Fruit fly (Drosophila melanogaster) whole organism: ENCODE data around the gene CG1571.

Source experiments
- CG8478 ChIP-seq: fragments of >200 bp; optimal IDR thresholded peaks from 2 replicates; lab custom pipeline; 2018; ENCODE audit warnings: inconsistent platforms
- Dll ChIP-seq: fragments of >200 bp; optimal IDR thresholded peaks from 2 replicates; lab custom pipeline; 2017
- EcR ChIP-seq, 2 experiments: fragments of >200 bp; optimal IDR thresholded peaks; 2 replicates each; lab custom pipeline; 2017; ENCODE audit warnings: missing biosample characterization in 2 of 2, missing genetic modification characterization in 2 of 2, missing genetic modification reagents in 2 of 2
- pan ChIP-seq: fragments of >200 bp; optimal IDR thresholded peaks from 2 replicates; lab custom pipeline; 2017
- psq ChIP-seq: fragments of >200 bp; optimal IDR thresholded peaks from 2 replicates; lab custom pipeline; 2017
- usp ChIP-seq: fragments of >200 bp; optimal IDR thresholded peaks from 2 replicates; lab custom pipeline; 2017; ENCODE audit warnings: missing biosample characterization, missing genetic modification characterization, mixed read lengths

CG1571 gene

DNA sequence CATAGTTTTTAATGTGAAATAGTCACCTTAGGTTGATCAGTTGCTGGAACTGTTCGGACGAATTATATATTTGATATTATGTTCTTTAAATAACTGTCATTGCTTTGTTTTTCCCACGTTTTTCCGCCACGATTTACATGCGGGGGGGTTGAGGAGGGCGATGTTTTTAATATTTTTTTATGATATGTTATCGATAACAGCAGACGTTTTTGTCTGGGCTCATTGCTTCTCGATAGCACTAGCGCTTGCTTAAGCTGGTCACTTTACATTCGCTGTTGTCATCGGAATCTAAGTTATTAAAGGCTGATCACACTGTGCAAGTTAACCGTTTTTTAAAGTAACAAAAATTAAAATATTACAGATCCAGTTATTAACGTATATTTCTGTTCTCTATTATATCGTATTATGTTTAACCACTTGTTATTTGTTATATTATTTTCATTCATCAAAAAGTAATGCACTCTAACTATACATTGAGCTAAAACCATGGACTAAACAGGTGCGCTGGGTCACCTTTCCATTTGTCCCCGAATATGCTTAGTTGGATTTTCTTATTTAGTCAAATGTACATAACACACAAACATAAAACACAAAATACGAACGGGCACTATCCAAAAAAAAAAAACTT is at the start of gene CG1571, which contains the start of gene Upf2:
Gene CG1571, plus strand, starts transcription at position 578 of the 628 bp plus-strand sequence.
Gene Upf2, minus strand, starts transcription at position 167 of the 628 bp plus-strand sequence.
- TF ChIP-seq Dll (lab: Kevin White, UChicago) (no peak), usp (GFP tag; lab: Kevin White, UChicago) (no peak), CG8478 (lab: Kevin White, UChicago) (no peak), EcR (GFP tag; optimal IDR thresholded peaks at IDR 0.05; lab: Kevin White, UChicago) (no peak), psq (lab: Kevin White, UChicago) (no peak), pan (no peak)

DNA sequence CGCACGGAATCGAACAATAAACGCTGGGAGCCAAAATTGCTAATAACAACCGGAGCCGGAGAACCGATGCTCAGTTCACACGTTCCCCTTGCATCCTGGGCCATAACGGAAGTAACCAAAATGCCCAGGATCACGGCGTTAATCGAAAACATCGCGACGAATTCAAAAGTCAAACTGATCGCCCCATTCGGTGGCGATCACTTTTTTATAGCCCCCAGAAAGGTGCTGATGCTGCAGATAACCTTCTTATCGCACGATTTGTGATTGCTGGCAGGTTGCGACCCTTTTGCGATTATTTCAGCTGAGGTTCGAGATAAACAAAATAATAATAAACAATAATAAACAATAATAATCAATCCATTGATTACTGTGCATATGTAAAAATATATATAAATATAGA is 38.3 kb upstream of the CG1571 start, which contains the start of gene CG2233:
Gene CG2233, minus strand, starts transcription at position 184 of the 400 bp plus-strand sequence.
- TF ChIP-seq psq (lab: Kevin White, UChicago) (no peak), usp (GFP tag; lab: Kevin White, UChicago) (no peak), EcR (GFP tag; optimal IDR thresholded peaks at IDR 0.05; lab: Kevin White, UChicago) (no peak), pan (no peak), Dll (lab: Kevin White, UChicago) (no peak), CG8478 (lab: Kevin White, UChicago) (no peak)

DNA sequence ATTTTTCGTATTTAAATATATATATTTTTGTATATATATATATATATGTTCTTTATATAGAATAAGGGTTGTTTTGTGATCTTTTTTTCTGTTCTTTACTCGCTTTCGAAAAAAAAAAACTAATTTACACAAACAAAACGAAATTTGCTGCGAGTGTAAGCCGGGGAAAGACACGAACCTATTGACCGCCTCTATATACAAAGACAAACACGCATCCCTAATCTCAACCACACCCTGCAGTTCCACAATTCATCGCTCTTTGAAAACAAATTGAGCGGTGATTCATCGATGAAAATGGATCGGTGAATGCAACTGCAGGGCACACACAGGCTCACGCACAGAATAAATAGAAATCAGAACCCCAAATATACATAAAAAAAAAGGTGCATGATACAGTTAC is 36.7 kb upstream of the CG1571 start:
- no peak for TF ChIP-seq CG8478 (lab: Kevin White, UChicago)
- TF ChIP-seq Dll (lab: Kevin White, UChicago): no peak
- no peak for TF ChIP-seq EcR (GFP tag; optimal IDR thresholded peaks at IDR 0.05; lab: Kevin White, UChicago)
- no peak for TF ChIP-seq psq (lab: Kevin White, UChicago)
- no peak for TF ChIP-seq usp (GFP tag; lab: Kevin White, UChicago)
- TF ChIP-seq pan: no peak

DNA sequence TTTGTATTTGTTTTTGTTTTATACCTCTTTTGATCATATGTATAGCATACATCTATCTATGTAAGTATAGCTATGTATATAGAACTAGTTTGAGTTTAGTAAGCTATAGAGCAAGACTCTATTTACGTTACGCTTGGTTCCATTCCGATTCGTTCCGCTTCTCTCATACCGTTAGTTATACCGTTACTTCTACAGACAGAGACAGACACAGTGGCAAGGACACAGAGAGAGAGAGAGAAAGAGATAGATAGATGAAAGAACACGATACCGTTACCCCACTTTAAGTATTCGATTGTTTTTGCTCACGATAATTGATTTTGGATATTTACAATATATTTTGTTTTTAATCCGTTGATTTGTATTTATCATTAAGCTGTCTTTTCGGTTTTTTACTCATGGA is 29.2 kb upstream of the CG1571 start:
- TF ChIP-seq CG8478 (lab: Kevin White, UChicago): no peak
- no peak for TF ChIP-seq EcR (GFP tag; optimal IDR thresholded peaks at IDR 0.05; lab: Kevin White, UChicago)
- TF ChIP-seq usp (GFP tag; lab: Kevin White, UChicago): no peak
- no peak for TF ChIP-seq psq (lab: Kevin White, UChicago)
- no peak for TF ChIP-seq Dll (lab: Kevin White, UChicago)
- TF ChIP-seq pan: no peak

DNA sequence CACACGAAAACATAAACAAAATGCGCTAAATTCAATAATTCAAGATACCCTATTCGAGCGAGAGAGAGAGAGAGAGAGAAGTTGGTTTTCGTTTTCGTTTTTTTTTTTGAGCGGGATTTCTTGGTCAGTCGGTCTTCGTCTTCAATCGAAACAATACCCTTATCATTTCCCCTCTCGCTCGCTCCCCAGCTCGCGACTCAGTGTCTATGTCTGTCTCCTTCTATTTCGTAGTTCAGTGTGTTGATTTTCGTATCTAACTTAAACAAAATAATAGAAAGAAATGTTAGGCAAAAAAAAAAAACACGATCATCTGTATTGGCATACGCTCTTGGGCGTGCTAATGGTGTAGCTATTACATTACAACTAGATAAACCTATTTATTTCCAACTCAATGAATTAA is 26.4 kb upstream of the CG1571 start:
- TF ChIP-seq psq (lab: Kevin White, UChicago): no peak
- no peak for TF ChIP-seq EcR (GFP tag; optimal IDR thresholded peaks at IDR 0.05; lab: Kevin White, UChicago)

DNA sequence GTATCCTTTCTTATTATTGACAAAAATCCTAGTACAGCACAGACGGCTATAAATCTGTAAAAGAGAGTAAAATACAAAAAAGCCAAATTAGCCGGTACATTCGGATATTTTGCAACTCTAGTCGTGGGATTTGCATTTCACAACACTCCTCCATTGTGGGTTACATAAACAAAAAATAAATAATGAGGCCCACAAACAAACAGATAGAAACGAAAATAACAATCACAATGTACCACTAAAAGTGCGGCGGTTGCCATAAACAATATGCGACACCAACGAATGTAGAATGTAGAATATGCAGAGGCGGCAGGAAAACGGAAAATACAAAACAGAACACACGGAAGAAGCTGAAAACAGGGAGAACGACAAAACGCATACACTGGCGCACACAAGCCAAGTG is 19.6 kb upstream of the CG1571 start:
- TF ChIP-seq CG8478 (lab: Kevin White, UChicago) (no peak), Dll (lab: Kevin White, UChicago) (no peak), psq (lab: Kevin White, UChicago) (no peak), usp (GFP tag; lab: Kevin White, UChicago) (no peak), EcR (GFP tag; optimal IDR thresholded peaks at IDR 0.05; lab: Kevin White, UChicago) (no peak), pan (no peak)

DNA sequence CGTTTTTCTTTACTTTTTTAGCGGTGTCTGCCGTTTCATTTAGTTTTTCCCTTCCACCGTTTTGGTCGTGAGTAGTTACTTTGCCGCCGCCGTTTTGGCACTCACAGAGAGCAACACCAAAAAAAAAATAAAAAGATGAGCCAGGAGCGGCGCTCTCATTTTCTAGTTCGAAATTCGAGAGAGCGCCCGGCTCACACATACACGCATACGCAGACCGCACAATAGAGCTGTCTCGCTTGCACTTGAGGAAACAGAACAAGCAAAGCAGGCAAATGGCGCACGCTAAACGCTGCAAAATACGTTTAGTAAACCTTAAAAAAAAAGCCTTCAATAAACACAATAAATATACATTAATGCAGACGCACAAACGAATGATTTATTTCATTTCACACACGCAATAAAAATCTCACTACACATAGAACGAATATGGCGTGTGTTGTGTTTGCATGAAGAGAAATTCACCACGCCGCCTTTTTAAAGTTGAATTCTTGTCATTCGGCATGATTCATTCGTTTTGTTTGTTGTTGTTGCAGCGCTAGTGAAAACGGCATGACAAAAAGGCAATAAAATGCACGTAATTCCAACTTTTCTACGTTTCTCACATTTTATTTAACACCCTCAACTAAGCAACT is 19.0 kb upstream of the CG1571 start:
- TF ChIP-seq pan: no peak
- TF ChIP-seq psq (lab: Kevin White, UChicago): no peak
- no peak for TF ChIP-seq EcR (GFP tag; optimal IDR thresholded peaks at IDR 0.05; lab: Kevin White, UChicago)
- TF ChIP-seq usp (GFP tag; lab: Kevin White, UChicago): no peak
- TF ChIP-seq CG8478 (lab: Kevin White, UChicago): peak; percentile 54
- TF ChIP-seq Dll (lab: Kevin White, UChicago): peak; percentile 71

DNA sequence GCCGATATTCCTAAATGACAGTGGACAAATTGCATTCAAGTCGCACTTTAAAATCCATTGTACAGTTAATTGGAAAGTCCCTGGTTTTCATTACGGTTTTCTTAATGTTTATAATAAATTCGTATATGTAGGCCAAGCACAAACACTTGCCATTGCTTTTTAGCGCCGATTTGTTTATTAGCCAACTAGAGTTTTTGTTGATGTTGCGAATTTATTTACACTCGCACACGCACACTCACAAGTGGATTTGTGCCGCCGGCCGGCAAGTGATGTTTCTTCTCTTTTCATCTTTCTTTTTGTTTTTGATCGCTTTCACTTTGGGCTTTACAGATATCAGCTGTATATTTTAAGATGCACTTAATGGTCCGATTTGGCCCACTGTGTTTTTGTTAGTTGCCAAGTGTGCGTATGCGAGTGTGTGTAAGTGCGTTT is 18.4 kb upstream of the CG1571 start:
- TF ChIP-seq usp (GFP tag; lab: Kevin White, UChicago): no peak

DNA sequence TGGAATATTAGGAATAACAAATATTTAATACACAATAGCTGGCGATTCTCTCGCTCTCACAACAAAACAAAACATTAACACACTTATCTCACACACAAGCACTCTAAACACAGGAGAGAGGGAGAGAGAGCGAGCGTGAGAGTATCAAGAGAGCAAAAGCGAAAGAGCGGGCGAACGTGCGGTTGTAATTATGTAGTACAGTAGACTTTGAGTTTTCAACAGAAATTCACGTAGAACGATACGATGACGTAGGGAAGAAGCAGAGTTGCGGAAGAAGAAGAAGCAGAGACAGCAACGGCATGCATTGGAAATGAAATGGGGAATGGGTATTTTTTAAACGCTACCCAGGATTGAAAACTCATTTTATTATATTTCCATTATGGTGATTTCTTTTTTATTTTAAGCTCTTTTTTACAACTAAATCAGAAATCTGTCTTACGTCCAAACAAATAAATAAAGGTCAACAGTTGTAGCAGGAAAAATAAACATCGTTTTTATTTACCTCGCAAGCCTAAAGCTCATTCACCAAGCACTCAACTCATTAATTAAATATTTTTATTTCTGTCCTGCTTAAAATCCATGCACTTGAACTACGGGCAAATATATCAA is 17.7 kb upstream of the CG1571 start:
- TF ChIP-seq Dll (lab: Kevin White, UChicago) (peak; percentile 40), usp (GFP tag; lab: Kevin White, UChicago) (no peak)

DNA sequence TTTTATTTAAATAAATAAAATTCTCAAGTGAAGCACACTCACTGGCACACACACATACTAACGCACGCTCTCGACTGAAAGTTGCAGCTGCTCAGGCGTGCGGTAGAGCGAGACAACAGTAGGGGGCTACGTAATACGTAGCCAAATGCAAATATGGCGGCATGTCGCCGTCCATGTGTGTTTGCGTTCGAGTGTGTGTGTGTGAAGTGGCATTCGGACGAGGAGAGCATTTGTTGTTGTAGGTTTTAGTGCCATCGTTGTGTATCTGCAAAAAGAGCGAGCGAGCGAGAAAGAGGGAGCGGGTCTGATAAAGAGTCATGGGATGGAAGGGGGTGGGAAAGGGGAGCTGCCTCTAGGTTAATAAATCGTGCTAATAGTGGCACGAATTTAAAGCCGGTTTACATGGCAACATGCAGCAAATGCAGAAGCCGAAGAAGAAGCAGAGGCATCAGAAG is 17.2 kb upstream of the CG1571 start:
- TF ChIP-seq CG8478 (lab: Kevin White, UChicago) (peak; percentile 55), pan (no peak), Dll (lab: Kevin White, UChicago) (peak; percentile 59)

DNA sequence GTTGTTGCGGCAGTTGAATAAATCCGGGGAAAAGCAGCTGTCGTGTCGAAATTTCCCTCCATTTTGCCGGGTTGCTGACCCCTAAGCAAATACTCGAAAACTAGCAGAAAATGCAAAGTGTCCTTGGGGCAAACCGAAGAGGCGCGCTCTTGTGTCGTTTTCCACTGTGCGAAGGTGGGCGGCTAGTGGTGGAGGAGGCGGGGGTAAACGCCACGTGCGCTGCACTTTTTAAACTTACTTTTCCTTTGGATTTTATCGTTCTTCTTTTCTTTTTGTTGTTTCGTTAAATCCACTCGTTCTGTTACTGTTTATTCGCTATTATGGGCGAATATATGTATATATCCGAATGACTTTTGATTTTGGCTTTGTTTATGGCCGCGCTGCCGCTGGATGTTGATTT is 16.0 kb upstream of the CG1571 start:
- TF ChIP-seq psq (lab: Kevin White, UChicago) (no peak), CG8478 (lab: Kevin White, UChicago) (no peak), pan (no peak), usp (GFP tag; lab: Kevin White, UChicago) (no peak), EcR (GFP tag; optimal IDR thresholded peaks at IDR 0.05; lab: Kevin White, UChicago) (no peak), Dll (lab: Kevin White, UChicago) (no peak)
